Worm (Caenorhabditis elegans) whole organism, mixed stage, embryonic: ENCODE measurements around the gene F59B10.4.

Experiments used
- M03D4.4 ChIP-seq: sonication (generic microtip); optimal IDR thresholded peaks from 2 replicates; lab custom pipeline; 2017; ENCODE audit warnings: mild to moderate bottlenecking, missing genetic modification characterization, missing compliant biosample characterization
- bed-3 ChIP-seq: fragments of 200-800 bp; sonication (Bioruptor generic); optimal IDR thresholded peaks from 3 replicates; lab custom pipeline; 2018; ENCODE audit warnings: mild to moderate bottlenecking, missing genetic modification characterization, moderate library complexity, missing compliant biosample characterization
- blmp-1 ChIP-seq: fragments of 150-350 bp; optimal IDR thresholded peaks from 2 replicates; lab custom pipeline; 2014; ENCODE audit warnings: missing biosample characterization, missing genetic modification characterization
- ceh-39 ChIP-seq: fragments of 150-350 bp; optimal IDR thresholded peaks from 2 replicates; lab custom pipeline; 2014; ENCODE audit warnings: missing biosample characterization, missing genetic modification characterization
- ceh-43 ChIP-seq: fragments of 200-800 bp; sonication (Bioruptor generic); optimal IDR thresholded peaks from 2 replicates; lab custom pipeline; 2018; ENCODE audit warnings: mild to moderate bottlenecking, missing genetic modification characterization, moderate library complexity, missing compliant biosample characterization
- ceh-83 ChIP-seq: fragments of 200-800 bp; sonication (Bioruptor generic); optimal IDR thresholded peaks from 2 replicates; lab custom pipeline; 2018; ENCODE audit warnings: mild to moderate bottlenecking, missing genetic modification characterization, missing compliant biosample characterization
- ces-1 ChIP-seq: fragments of 150-350 bp; optimal IDR thresholded peaks from 2 replicates; lab custom pipeline; 2014; ENCODE audit warnings: missing biosample characterization, missing genetic modification reagents, missing genetic modification characterization
- cnd-1 ChIP-seq: fragments of 200-800 bp; sonication (Bioruptor generic); optimal IDR thresholded peaks from 2 replicates; lab custom pipeline; 2018; ENCODE audit warnings: mild to moderate bottlenecking, missing genetic modification characterization, missing compliant biosample characterization
- drap-1 ChIP-seq: fragments of 200-800 bp; sonication (Bioruptor generic); optimal IDR thresholded peaks from 3 replicates; lab custom pipeline; 2018; ENCODE audit warnings: mild to moderate bottlenecking, missing genetic modification characterization, missing compliant biosample characterization
- elt-1 ChIP-seq: sonication (generic microtip); optimal IDR thresholded peaks from 2 replicates; lab custom pipeline; 2017; ENCODE audit warnings: missing genetic modification characterization, mild to moderate bottlenecking, missing compliant biosample characterization, antibody characterized with exemption, moderate library complexity, borderline replicate concordance; ENCODE audit not compliant: insufficient read depth
- elt-3 ChIP-seq: fragments of 150-350 bp; optimal IDR thresholded peaks from 2 replicates; lab custom pipeline; 2014; ENCODE audit warnings: missing biosample characterization, missing genetic modification characterization
- flh-1 ChIP-seq: fragments of 200-800 bp; sonication (Bioruptor generic); optimal IDR thresholded peaks from 2 replicates; lab custom pipeline; 2018; ENCODE audit warnings: mild to moderate bottlenecking, missing genetic modification characterization, moderate library complexity, missing compliant biosample characterization
- ham-2 ChIP-seq: fragments of 200-800 bp; sonication (Bioruptor generic); optimal IDR thresholded peaks from 2 replicates; lab custom pipeline; 2018; ENCODE audit warnings: mild to moderate bottlenecking, missing genetic modification characterization, missing compliant biosample characterization
- hlh-1 ChIP-seq: fragments of 150-350 bp; optimal IDR thresholded peaks from 2 replicates; lab custom pipeline; 2014; ENCODE audit warnings: missing biosample characterization, missing genetic modification reagents, missing genetic modification characterization
- lin-13 ChIP-seq: fragments of 150-350 bp; optimal IDR thresholded peaks from 2 replicates; lab custom pipeline; 2014; ENCODE audit warnings: missing biosample characterization, missing genetic modification characterization
- lin-32 ChIP-seq: fragments of 200-800 bp; sonication (Bioruptor generic); optimal IDR thresholded peaks from 2 replicates; lab custom pipeline; 2018; ENCODE audit warnings: mild to moderate bottlenecking, missing genetic modification characterization, missing compliant biosample characterization
- lsy-2 ChIP-seq: fragments of 150-350 bp; optimal IDR thresholded peaks from 2 replicates; lab custom pipeline; 2014; ENCODE audit warnings: missing biosample characterization, missing genetic modification characterization
- mab-5 ChIP-seq: fragments of 150-350 bp; optimal IDR thresholded peaks from 2 replicates; lab custom pipeline; 2014; ENCODE audit warnings: missing biosample characterization, missing genetic modification characterization
- mls-2 ChIP-seq: sonication (generic microtip); optimal IDR thresholded peaks from 2 replicates; lab custom pipeline; 2016; ENCODE audit warnings: mild to moderate bottlenecking, missing genetic modification characterization, moderate library complexity, missing compliant biosample characterization
- nhr-12 ChIP-seq: fragments of 150-350 bp; optimal IDR thresholded peaks from 2 replicates; lab custom pipeline; 2014; ENCODE audit warnings: missing biosample characterization, missing genetic modification characterization
- nhr-2 ChIP-seq: fragments of 150-350 bp; optimal IDR thresholded peaks from 2 replicates; lab custom pipeline; 2014; ENCODE audit warnings: missing biosample characterization, missing genetic modification characterization
- nhr-237 ChIP-seq: fragments of 150-350 bp; optimal IDR thresholded peaks from 2 replicates; lab custom pipeline; 2014; ENCODE audit warnings: missing biosample characterization, missing genetic modification characterization
- nhr-76 ChIP-seq: sonication (generic microtip); optimal IDR thresholded peaks from 2 replicates; lab custom pipeline; 2017; ENCODE audit warnings: missing biosample characterization, missing genetic modification characterization
- pha-4 ChIP-seq: fragments of 150-350 bp; optimal IDR thresholded peaks from 2 replicates; lab custom pipeline; 2018; ENCODE audit warnings: missing biosample characterization, missing genetic modification reagents, missing genetic modification characterization
- sem-2 ChIP-seq: fragments of 200-800 bp; sonication (Bioruptor generic); optimal IDR thresholded peaks from 2 replicates; lab custom pipeline; 2018; ENCODE audit warnings: mild to moderate bottlenecking, missing genetic modification characterization, missing compliant biosample characterization
- snpc-4 ChIP-seq: fragments of 150-350 bp; optimal IDR thresholded peaks from 2 replicates; lab custom pipeline; 2014; ENCODE audit warnings: missing biosample characterization, missing genetic modification characterization
- sptf-1 ChIP-seq: sonication (generic microtip); optimal IDR thresholded peaks from 2 replicates; lab custom pipeline; 2017; ENCODE audit warnings: mild to moderate bottlenecking, missing genetic modification characterization, moderate library complexity, missing compliant biosample characterization
- unc-120 ChIP-seq: sonication (generic microtip); optimal IDR thresholded peaks from 2 replicates; lab custom pipeline; 2017; ENCODE audit warnings: missing genetic modification characterization, missing compliant biosample characterization; ENCODE audit not compliant: poor library complexity, severe bottlenecking
- unc-39 ChIP-seq: fragments of 150-350 bp; optimal IDR thresholded peaks from 2 replicates; lab custom pipeline; 2014; ENCODE audit warnings: missing biosample characterization, missing genetic modification characterization
- unc-62 ChIP-seq: fragments of 150-350 bp; optimal IDR thresholded peaks from 2 replicates; lab custom pipeline; 2014; ENCODE audit warnings: missing biosample characterization, missing genetic modification reagents, missing genetic modification characterization
- zip-8 ChIP-seq: fragments of 150-350 bp; optimal IDR thresholded peaks from 2 replicates; lab custom pipeline; 2014; ENCODE audit warnings: missing biosample characterization, missing genetic modification characterization
- ztf-11 ChIP-seq: fragments of 150-350 bp; optimal IDR thresholded peaks from 2 replicates; lab custom pipeline; 2014; ENCODE audit warnings: missing biosample characterization, missing genetic modification characterization

The F59B10.4 gene

ce11 chrII:10485640-10486039, 33.3 kb downstream of the F59B10.4 start:
- no peak for TF ChIP-seq lin-32
- no peak for TF ChIP-seq nhr-12 (tag; lab: Kevin White, UChicago)
- TF ChIP-seq mab-5 (tag; lab: Kevin White, UChicago), result no peak
- no peak for TF ChIP-seq cnd-1 (tag; lab: Kevin White, UChicago)
- TF ChIP-seq lin-13 (tag; lab: Kevin White, UChicago), result no peak
- no peak for TF ChIP-seq nhr-237
- TF ChIP-seq zip-8, result no peak
- TF ChIP-seq lsy-2, result no peak
- no peak for TF ChIP-seq elt-1 (tag; lab: Kevin White, UChicago)
- TF ChIP-seq hlh-1, result no peak
- no peak for TF ChIP-seq elt-3
- no peak for TF ChIP-seq nhr-2 (tag; lab: Kevin White, UChicago)
- TF ChIP-seq sptf-1, result no peak
- TF ChIP-seq unc-39 (tag; lab: Kevin White, UChicago), result no peak
- no peak for TF ChIP-seq ceh-39 (tag; lab: Kevin White, UChicago)
- TF ChIP-seq ham-2, result no peak
- no peak for TF ChIP-seq unc-120

- TF ChIP-seq drap-1, result no peak
- no peak for TF ChIP-seq ces-1 (GFP tag; lab: Kevin White, UChicago)
- TF ChIP-seq blmp-1, result no peak
- TF ChIP-seq unc-120, result no peak
- no peak for TF ChIP-seq ham-2
- TF ChIP-seq sem-2 (GFP tag; lab: Kevin White, UChicago), result no peak
- TF ChIP-seq M03D4.4 (tag; lab: Kevin White, UChicago), result no peak
- TF ChIP-seq snpc-4, result no peak
- no peak for TF ChIP-seq cnd-1 (tag; lab: Kevin White, UChicago)
- no peak for TF ChIP-seq ceh-83 (GFP tag; lab: Kevin White, UChicago)
- TF ChIP-seq mls-2, result no peak
- no peak for TF ChIP-seq sptf-1
- TF ChIP-seq unc-39 (tag; lab: Kevin White, UChicago), result no peak
- TF ChIP-seq bed-3 (GFP tag; lab: Kevin White, UChicago), result no peak
- no peak for TF ChIP-seq lin-13 (tag; lab: Kevin White, UChicago)
- TF ChIP-seq ztf-11 (tag; lab: Kevin White, UChicago), result no peak
- no peak for TF ChIP-seq mab-5 (tag; lab: Kevin White, UChicago)
- no peak for TF ChIP-seq ceh-39 (tag; lab: Kevin White, UChicago)
- TF ChIP-seq flh-1, result no peak
- TF ChIP-seq, all 35 proteins: peak for 0
Measured at ce11 chrII:10483860-10484259, 35.1 kb downstream of the F59B10.4 start.

ce11 chrII:10482899-10483298, 36.0 kb downstream of the F59B10.4 start:
- TF ChIP-seq unc-120 (no peak), pha-4 (tag; lab: Kevin White, UChicago) (no peak), sem-2 (GFP tag; lab: Kevin White, UChicago) (no peak), nhr-237 (no peak), unc-62 (no peak)

ce11 chrII:10481824-10482556, 36.9 kb downstream of the F59B10.4 start, which contains the start of the genes clec-60 and ZK666.11:
Gene clec-60, minus strand, starts transcription at chrII:10481874.
Gene ZK666.11, plus strand, starts transcription at chrII:10482522.
- TF ChIP-seq bed-3 (GFP tag; lab: Kevin White, UChicago) (no peak), ces-1 (GFP tag; lab: Kevin White, UChicago) (no peak), nhr-12 (tag; lab: Kevin White, UChicago) (no peak), elt-3 (no peak), pha-4 (tag; lab: Kevin White, UChicago) (no peak), unc-62 (no peak), M03D4.4 (tag; lab: Kevin White, UChicago) (no peak), nhr-76 (tag; lab: Kevin White, UChicago) (no peak)

ce11 chrII:10480043-10480442, 38.9 kb downstream of the F59B10.4 start:
- TF ChIP-seq unc-39 (tag; lab: Kevin White, UChicago), result no peak
- no peak for TF ChIP-seq M03D4.4 (tag; lab: Kevin White, UChicago)
- no peak for TF ChIP-seq ceh-83 (GFP tag; lab: Kevin White, UChicago)
- no peak for TF ChIP-seq snpc-4
- no peak for TF ChIP-seq zip-8
- TF ChIP-seq nhr-12 (tag; lab: Kevin White, UChicago), result no peak
- TF ChIP-seq ceh-43 (GFP tag; lab: Kevin White, UChicago), result no peak
- TF ChIP-seq bed-3 (GFP tag; lab: Kevin White, UChicago), result no peak
